Worm (Caenorhabditis elegans): ENCODE measurements around the gene T24E12.6.

Gene T24E12.6

ce11 chrII:3805518-3805917 is 44.0 kb upstream of the T24E12.6 start:
- no peak for TF ChIP-seq blmp-1 (tag; optimal IDR thresholded peaks at IDR 0.05)
- TF ChIP-seq snu-23 (GFP tag; optimal IDR thresholded peaks at IDR 0.05): no peak
- no peak for TF ChIP-seq aly-2 (tag; optimal IDR thresholded peaks at IDR 0.05)
- TF ChIP-seq pqm-1 (tag; optimal IDR thresholded peaks at IDR 0.05): no peak
- TF ChIP-seq fos-1 (tag; optimal IDR thresholded peaks at IDR 0.05): no peak
- TF ChIP-seq ztf-4 (tag; optimal IDR thresholded peaks at IDR 0.05): no peak
- no peak for TF ChIP-seq alr-1 (tag; optimal IDR thresholded peaks at IDR 0.05; ENCODE audit: borderline replicate concordance)
- no peak for TF ChIP-seq unc-86 (tag; optimal IDR thresholded peaks at IDR 0.05)
- no peak for TF ChIP-seq unc-30 (tag; optimal IDR thresholded peaks at IDR 0.05)
- no peak for TF ChIP-seq elt-2 (tag; optimal IDR thresholded peaks at IDR 0.05)
- TF ChIP-seq ets-5 (GFP tag; IDR thresholded peaks at IDR 0.05): no peak
- no peak for TF ChIP-seq egl-27 (tag; optimal IDR thresholded peaks at IDR 0.05)
- no peak for TF ChIP-seq jun-1 (tag; optimal IDR thresholded peaks at IDR 0.05)
- TF ChIP-seq hlh-4 (tag; optimal IDR thresholded peaks at IDR 0.05): no peak
- no peak for TF ChIP-seq hpl-2 (GFP tag; optimal IDR thresholded peaks at IDR 0.05)
- no peak for TF ChIP-seq sox-4 (tag; optimal IDR thresholded peaks at IDR 0.05)
- no peak for TF ChIP-seq lin-39 (tag; optimal IDR thresholded peaks at IDR 0.05)
- no peak for TF ChIP-seq rnt-1 (tag; optimal IDR thresholded peaks at IDR 0.05)

ce11 chrII:3803219-3803618 is 41.7 kb upstream of the T24E12.6 start, which contains the start of gene ins-32:
TSS of gene ins-32 (minus strand) at chrII:3803319.
- TF ChIP-seq hlh-4 (tag; optimal IDR thresholded peaks at IDR 0.05) (no peak), nhr-71 (tag; optimal IDR thresholded peaks at IDR 0.05) (no peak), sup-37 (GFP tag; optimal IDR thresholded peaks at IDR 0.05) (no peak), alr-1 (tag; optimal IDR thresholded peaks at IDR 0.05; ENCODE audit: borderline replicate concordance) (no peak), unc-98 (GFP tag; IDR thresholded peaks at IDR 0.05) (no peak), fkh-8 (tag; optimal IDR thresholded peaks at IDR 0.05) (no peak), swsn-7 (tag; optimal IDR thresholded peaks at IDR 0.05) (no peak), zip-4 (GFP tag; optimal IDR thresholded peaks at IDR 0.05) (no peak), jun-1 (tag; optimal IDR thresholded peaks at IDR 0.05) (no peak), mef-2 (tag; optimal IDR thresholded peaks at IDR 0.05) (no peak), pag-3 (tag; optimal IDR thresholded peaks at IDR 0.05; ENCODE audit: borderline replicate concordance, insufficient read depth) (no peak), mep-1 (tag; optimal IDR thresholded peaks at IDR 0.05) (no peak), ceh-82 (tag; optimal IDR thresholded peaks at IDR 0.05) (no peak)

ce11 chrII:3795323-3795722 is 33.8 kb upstream of the T24E12.6 start, which contains the start of gene Y8A9A.2:
TSS of gene Y8A9A.2 (plus strand) at chrII:3795623.
- TF ChIP-seq unc-130 (tag; optimal IDR thresholded peaks at IDR 0.05) (no peak), efl-3 (GFP tag; optimal IDR thresholded peaks at IDR 0.05) (no peak), alr-1 (tag; optimal IDR thresholded peaks at IDR 0.05; ENCODE audit: borderline replicate concordance) (no peak), xbp-1 (tag; optimal IDR thresholded peaks at IDR 0.05) (no peak), pqm-1 (tag; optimal IDR thresholded peaks at IDR 0.05) (no peak), efl-1 (optimal IDR thresholded peaks at IDR 0.05) (no peak), efl-1 (GFP tag; optimal IDR thresholded peaks at IDR 0.05 in 1 of 2) (peak in 1 of 2 experiments; percentile 25), isw-1 (GFP tag; IDR thresholded peaks at IDR 0.05) (no peak)

ce11 chrII:3793336-3793735 is 31.8 kb upstream of the T24E12.6 start, which contains the start of gene fbxb-99:
TSS of gene fbxb-99 (minus strand) at chrII:3793436.
- TF ChIP-seq efl-3 (GFP tag; optimal IDR thresholded peaks at IDR 0.05) (no peak), ceh-63 (GFP tag; optimal IDR thresholded peaks at IDR 0.05) (no peak), lsy-2 (tag; optimal IDR thresholded peaks at IDR 0.05) (no peak), nhr-11 (tag; optimal IDR thresholded peaks at IDR 0.05) (no peak), hlh-17 (GFP tag; optimal IDR thresholded peaks at IDR 0.05; ENCODE audit: borderline replicate concordance) (no peak), nhr-71 (tag; optimal IDR thresholded peaks at IDR 0.05) (no peak), dpl-1 (GFP tag; optimal IDR thresholded peaks at IDR 0.05) (no peak), unc-30 (tag; optimal IDR thresholded peaks at IDR 0.05) (no peak), C04F5.9 (tag; optimal IDR thresholded peaks at IDR 0.05) (no peak), irx-1 (tag; optimal IDR thresholded peaks at IDR 0.05) (no peak), ceh-82 (tag; optimal IDR thresholded peaks at IDR 0.05) (no peak), nhr-28 (tag; optimal IDR thresholded peaks at IDR 0.05) (no peak), lir-3 (tag; optimal IDR thresholded peaks at IDR 0.05; ENCODE audit: poor library complexity) (no peak), nhr-237 (tag; optimal IDR thresholded peaks at IDR 0.05) (no peak), fkh-8 (tag; optimal IDR thresholded peaks at IDR 0.05) (no peak), jun-1 (tag; optimal IDR thresholded peaks at IDR 0.05) (no peak)

Measured in whole organism, L1 larva.